Fruit fly (Drosophila melanogaster): Measurements from ENCODE around the gene Sec20.

The Sec20 gene

DNA sequence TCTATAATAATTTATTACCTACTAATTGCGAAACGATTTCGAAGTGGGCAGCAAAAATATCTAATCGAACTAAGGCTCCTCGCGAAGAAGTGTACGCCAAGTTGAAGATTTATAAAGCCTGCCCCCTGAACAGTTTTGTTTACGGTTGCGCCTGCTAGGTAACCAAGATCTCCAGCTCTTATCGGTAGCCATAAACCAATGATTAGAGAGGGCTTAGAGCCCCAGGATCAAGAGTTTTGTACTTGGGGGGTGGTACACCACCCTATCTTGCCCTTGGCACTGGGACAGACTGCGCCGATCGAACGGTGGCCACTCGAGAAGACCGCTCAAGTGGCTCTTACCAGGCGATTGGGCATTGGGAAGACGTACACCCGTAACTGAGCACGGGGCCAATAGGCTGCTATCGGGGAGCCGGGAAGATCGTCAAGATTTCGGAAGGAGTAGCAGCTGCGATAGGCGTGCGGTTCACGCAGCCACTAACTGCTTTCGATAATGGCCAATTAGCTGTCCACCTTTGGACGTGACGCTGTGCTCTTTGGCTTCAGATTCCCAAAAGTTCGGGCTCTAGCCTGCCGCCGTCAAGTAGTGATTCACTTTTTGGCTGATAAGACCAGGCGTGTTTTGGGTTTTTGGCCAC lies 8.1 kb upstream of the Sec20 start:
- no peak for TF ChIP-seq CG17801 (GFP tag; optimal IDR thresholded peaks at IDR 0.05; ENCODE audit: partially characterized antibody)

DNA sequence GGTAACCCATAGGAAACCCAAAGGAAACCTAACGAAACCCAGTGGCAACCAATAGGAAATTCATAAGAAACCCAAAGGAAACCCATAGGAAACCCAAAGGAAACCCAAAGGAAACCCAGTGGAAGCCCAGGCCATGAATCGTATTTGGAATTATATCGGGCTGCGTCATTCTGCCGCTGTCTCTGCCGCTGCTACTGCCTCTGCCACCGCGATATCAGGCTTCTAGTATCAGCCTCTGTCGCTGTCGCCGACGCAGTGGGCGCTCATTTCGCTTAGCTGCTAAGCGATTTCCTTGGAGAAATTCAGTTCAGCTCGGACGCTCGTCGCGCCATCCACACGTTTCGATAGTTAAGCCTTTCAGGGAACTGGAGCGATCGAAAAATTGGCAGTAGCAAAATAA lies 7.0 kb upstream of the Sec20 start, which contains the start of gene CG1208:
Gene CG1208, plus strand, starts transcription at position 301 of the 400 bp plus-strand sequence.
- no peak for TF ChIP-seq CG17801 (GFP tag; optimal IDR thresholded peaks at IDR 0.05; ENCODE audit: partially characterized antibody)

DNA sequence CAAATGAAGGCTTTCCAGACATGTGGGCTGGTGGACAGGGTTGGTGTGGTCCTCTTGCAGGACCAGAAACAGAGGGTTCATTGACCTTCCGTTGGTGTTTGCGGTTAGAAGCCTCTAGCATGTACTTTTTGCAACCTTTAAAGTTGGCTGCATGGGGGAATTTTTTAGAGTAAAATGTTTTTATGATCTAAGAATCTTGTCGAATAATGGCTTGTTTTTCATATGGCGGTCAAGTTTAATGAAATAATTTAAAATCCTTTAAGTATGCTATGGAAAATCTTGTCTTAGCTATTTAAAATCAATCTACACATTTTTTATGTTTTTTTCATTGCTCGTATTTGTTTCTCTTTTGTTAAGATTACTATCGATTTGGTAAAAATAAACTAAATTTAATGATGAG lies 5.4 kb upstream of the Sec20 start, which contains the start of gene glob3:
Gene glob3, plus strand, starts transcription at position 301 of the 400 bp plus-strand sequence.
- no peak for TF ChIP-seq CG17801 (GFP tag; optimal IDR thresholded peaks at IDR 0.05; ENCODE audit: partially characterized antibody)

DNA sequence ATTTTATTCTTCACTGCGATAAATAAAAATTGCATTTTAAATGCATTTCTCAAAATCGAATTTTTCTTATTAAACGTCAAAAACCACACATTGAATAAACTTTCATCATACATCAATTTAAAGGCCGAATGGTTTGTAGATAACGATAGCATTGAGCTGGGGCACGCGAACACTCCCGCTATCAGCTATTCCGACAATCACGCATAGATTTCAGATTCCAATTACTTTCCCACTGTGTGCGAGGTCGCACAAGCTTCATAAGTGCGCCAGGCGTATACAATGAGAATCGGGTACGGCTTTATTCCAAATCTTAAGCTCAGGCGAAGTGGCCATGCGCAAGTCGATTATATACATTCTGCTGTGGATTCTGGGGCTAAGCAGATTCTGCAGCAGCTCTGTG lies 2.6 kb downstream of the Sec20 start, which contains the start of gene CG46303:
Gene CG46303, plus strand, starts transcription at position 223 of the 400 bp plus-strand sequence.
- TF ChIP-seq CG17801 (GFP tag; optimal IDR thresholded peaks at IDR 0.05; ENCODE audit: partially characterized antibody): no peak

DNA sequence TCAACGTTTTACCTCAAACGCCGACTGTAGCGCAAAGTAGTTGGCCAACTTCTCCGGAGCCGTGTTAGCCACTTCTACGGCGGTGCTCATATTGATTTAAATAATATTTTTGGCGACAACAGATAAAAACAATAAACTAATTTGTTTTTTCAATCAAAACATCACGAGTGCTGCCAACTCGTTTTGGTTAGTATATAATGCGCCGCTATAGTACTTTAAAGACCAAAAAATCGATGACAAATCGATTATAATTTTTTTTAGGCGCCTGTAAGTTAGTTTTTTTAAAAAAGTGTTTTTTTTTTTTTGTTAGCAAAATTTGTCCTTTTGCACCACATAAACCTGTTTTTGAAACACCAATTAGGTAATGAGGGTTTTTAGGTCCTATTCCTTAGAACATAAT lies 3.1 kb downstream of the Sec20 start, which contains the start of gene Hpr1:
Gene Hpr1, minus strand, starts transcription at position 198 of the 400 bp plus-strand sequence.
- no peak for TF ChIP-seq CG17801 (GFP tag; optimal IDR thresholded peaks at IDR 0.05; ENCODE audit: partially characterized antibody)

DNA sequence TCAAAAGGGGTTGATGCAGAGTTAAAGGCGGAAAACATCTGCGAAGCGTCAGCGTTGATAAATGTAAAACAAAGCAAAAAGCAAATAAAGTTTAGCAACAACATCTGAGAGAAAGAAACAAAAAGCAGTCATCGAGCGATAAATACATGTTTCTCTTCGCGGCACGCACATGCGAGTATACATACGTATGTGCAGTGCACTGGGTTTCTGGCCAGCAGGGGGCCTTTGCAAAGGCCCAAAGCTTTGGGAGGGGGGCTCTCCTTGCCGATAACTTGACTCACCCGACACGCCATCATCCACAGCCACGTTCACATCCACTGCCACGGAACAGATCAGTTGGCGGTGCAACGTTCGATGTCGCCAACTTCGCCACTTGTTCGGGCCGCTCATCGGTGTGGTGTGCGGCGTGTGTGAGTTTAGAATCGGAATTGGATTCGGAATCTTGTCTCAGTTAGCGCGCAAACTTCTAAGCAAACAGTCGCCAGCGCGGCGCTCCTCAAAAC lies 11.1 kb downstream of the Sec20 start, which contains the start of gene CG42675:
Gene CG42675, plus strand, starts transcription at position 453 of the 503 bp plus-strand sequence.
- TF ChIP-seq CG17801 (GFP tag; optimal IDR thresholded peaks at IDR 0.05; ENCODE audit: partially characterized antibody): no peak

DNA sequence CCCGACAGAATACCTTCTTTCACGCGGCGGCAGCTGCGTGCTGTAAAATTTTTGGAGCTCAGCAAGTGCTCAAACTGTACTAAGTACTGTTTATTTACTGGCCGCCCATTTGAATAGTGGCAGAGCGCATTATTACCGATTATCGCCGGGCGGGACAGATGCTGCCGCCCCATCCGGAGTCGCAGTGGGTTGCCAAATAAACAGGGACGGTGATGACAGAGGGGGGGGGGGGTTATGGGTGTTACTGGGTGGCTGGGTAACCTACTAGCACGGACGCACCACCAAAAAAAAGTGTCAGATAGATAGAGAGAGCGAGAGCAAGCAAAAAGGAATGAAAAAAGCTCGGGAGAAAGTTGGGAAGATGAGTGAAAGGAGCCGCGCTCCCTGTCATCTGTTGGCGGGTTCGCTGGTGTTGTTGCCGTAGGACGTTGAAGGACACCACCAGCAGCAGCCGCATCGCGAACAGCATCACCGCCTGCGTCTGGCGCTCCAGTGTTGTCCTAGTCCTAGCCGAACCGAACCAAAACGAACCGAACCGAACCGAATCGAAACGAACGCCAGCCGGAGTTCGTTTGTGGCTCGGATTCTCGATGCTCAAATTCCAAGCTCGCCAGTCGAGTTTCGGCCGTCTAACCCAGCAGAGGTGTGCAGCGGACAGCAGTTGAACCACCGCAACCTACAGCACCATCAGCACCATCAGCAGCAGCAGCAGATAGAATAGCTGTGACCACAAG lies 22.5 kb downstream of the Sec20 start, which contains the start of gene CG11000:
Gene CG11000, plus strand, starts transcription at position 626 of the 734 bp plus-strand sequence.
- no peak for TF ChIP-seq CG17801 (GFP tag; optimal IDR thresholded peaks at IDR 0.05; ENCODE audit: partially characterized antibody)

DNA sequence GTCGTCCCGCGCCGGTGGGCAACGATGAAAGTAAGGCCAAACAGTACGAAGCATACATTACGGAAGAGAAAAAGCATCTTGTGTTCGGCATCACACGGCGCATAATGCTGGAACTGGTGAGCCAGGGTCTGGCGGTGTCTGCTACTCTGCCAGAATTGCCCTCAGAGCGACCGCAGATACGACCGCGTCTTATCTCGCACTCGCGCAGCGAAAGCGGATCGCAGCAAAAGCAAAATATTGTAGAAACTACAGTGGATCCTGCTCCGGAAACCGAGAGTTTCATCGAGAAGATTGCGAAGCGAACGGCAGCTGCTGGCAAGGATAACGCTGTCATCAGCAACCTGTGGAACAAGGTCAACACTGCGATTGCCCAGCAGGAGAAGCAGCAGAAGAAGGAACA lies 26.6 kb downstream of the Sec20 start:
- no peak for TF ChIP-seq CG17801 (GFP tag; optimal IDR thresholded peaks at IDR 0.05; ENCODE audit: partially characterized antibody)

DNA sequence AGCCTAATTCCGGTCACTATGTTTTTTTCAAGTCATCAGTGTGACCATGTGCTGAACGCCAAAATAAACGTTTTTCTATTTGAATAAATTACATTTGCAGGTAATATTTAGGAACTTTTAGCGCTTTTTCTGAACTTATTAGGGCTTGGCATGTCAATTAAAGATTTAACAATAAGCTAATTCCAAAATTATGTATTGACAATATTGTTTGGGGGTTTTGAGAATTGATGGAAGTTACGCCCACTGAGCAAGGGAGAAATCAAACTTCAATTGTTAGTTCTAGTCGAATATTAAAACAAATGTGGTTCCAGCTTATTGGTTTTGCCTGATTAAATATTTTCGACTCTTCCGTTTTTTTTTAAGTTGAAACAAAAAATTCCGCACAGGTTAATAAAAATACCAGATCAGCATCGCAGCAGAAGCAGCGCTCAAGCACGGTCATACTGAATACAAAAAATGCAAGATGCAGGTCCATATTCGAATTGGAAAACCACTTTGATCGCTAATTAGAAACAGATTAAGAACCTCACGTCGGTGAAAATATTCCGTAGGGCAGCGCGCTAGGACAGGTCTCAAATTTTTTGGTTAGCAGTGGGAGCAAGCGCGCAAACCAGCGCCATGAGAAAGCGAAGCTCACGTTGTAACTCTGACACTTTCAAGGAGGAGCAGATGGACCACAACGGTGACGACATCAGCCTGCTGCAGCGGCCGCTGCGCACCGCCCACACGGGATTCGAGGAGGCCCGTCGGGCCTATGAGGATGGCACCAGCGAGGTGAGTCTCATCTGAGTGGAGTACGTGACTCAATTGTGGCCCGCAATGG lies 29.9 kb downstream of the Sec20 start, which contains the start of the genes PSMG1 and CG10979:
Gene PSMG1, minus strand, starts transcription at position 51 of the 823 bp plus-strand sequence.
Gene CG10979, plus strand, starts transcription at position 439 of the 823 bp plus-strand sequence.
- TF ChIP-seq CG17801 (GFP tag; optimal IDR thresholded peaks at IDR 0.05; ENCODE audit: partially characterized antibody): no peak

DNA sequence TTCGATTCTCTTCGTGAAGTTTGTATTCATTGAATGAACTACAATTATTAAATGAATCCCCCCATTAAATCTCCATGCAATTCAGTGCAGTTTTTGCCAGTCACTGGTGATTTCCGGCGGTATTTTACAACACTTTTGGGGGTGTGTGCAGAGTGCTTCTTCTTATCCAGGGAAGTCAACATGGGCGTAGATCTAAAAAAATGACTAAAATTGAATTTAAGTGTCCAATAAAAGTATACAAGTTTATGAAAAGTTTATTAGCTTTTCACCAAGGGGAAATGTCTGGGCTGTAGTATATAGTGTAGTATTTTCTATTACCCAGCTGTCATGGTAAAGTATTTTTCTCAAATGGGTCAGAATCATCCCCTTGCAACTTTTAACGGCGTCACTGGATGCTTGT lies 32.8 kb downstream of the Sec20 start, which contains the start of gene Hpf1:
Gene Hpf1, plus strand, starts transcription at position 383 of the 400 bp plus-strand sequence.
- TF ChIP-seq CG17801 (GFP tag; optimal IDR thresholded peaks at IDR 0.05; ENCODE audit: partially characterized antibody): peak; percentile 99

DNA sequence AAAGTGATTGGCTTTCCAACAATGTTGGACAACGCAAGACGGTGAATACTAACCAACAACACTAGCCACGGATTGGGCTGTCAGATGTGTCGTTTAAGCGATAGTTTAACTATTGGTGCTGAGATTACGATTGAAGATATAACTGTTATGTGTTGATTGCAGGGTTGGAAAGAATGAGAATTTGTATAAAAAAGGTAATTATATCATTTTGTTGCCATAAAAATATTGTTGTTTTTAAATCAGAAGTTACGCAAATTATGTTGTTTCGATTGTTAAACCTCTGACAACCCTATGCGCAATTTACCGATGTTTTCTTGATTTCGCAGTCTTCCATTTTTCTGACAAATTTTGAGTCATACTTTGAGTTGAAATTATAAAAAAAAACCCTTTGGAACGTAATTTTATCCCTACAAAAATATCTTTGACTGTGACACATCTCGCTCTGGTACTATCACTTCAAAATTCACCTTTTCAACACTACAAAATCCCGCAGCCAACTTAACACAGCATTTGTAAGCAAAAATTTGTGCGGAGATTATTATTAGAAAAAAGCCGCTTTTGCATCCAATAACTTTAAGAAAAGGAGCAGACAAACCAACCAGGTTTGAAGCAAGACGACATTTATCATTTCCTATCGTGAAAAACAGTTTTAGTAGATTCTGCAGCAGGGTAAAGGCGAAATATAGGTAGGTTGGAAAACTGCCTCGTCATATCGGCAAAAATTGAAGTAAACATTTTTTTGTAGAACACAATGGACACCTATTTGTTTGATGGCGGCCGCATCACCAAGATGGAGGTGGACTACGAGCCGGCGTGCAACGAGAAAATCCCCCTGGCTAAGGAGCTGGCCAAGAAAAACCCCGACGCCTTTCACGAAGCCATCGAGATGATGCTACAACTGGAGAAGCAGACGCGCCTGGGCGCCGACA lies 35.0 kb downstream of the Sec20 start, which contains the start of the genes Hat1 and Rpn5:
Gene Hat1, minus strand, starts transcription at position 360 of the 929 bp plus-strand sequence.
Gene Rpn5, plus strand, starts transcription at position 469 of the 929 bp plus-strand sequence.
- TF ChIP-seq CG17801 (GFP tag; optimal IDR thresholded peaks at IDR 0.05; ENCODE audit: partially characterized antibody): peak; percentile 78

DNA sequence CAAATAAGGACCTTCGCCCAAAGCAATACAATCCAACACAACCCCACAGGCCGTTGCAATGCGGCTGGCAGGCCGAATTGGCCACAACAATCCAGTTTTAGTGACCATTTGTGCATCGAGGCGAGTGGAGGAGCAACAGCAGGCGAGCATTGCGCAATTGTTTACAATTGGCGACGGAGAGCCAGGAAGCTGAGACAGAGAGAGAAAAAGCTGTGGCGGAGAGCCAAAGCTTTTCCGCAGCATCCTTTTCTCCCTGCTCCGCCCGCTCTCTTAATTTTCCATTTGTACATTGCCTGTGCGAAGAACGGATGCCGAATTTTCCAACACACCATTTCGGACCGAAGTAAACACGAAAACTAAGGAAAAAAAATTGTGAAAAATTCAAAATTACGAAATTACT lies 42.9 kb downstream of the Sec20 start, which contains the start of gene kat-60L1:
Gene kat-60L1, plus strand, starts transcription at position 301 of the 400 bp plus-strand sequence.
- no peak for TF ChIP-seq CG17801 (GFP tag; optimal IDR thresholded peaks at IDR 0.05; ENCODE audit: partially characterized antibody)

DNA sequence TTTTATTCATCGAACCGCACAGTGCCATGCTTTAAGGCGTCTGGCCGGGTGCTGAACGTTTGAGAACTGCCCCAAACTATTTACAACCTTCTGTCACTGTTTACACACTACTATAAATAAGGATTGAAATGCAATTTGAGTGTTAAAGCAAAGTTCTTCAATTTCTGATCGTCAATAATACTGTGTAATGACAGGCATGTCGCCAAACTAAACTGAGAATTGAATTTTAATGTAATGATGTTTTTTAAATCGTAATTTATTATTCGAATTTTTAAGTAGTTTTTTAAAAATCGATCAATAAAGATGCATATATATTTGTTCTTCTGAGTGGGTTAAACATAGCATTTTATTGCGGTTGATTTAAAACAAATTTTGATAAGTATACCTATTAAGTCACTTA lies 43.4 kb downstream of the Sec20 start, which contains the start of gene CG2082:
Gene CG2082, minus strand, starts transcription at position 101 of the 400 bp plus-strand sequence.
- TF ChIP-seq CG17801 (GFP tag; optimal IDR thresholded peaks at IDR 0.05; ENCODE audit: partially characterized antibody): no peak
